Fruit fly (Drosophila melanogaster): Measurements from ENCODE around the gene CG34355.

DNA sequence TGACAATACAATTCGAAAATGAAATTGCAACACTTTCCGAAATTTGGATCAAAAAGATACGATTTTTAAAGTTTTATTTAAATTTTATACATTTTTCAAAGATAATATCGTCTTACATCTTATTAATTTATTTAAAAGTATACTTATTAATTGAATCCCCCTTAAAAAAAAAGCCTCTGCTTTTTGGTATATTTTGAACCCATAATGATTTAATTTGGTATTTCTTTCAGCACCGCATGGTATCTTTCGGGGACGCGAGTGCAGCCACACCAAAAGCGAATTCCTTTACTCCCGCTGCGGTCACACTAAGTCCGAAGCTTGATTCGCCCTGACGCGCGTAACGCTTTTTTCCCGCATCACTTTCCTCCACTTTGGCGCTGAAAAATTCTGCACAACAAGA is 16.6 kb downstream of the CG34355 start:
- no peak for TF ChIP-seq CG8478 (optimal IDR thresholded peaks at IDR 0.05)
- TF ChIP-seq pan (optimal IDR thresholded peaks at IDR 0.05), result no peak

Measured in whole organism.